Worm (Caenorhabditis elegans): ENCODE measurements around the gene dlc-5.

- no peak for TF ChIP-seq nhr-25 (tag; optimal IDR thresholded peaks at IDR 0.05)
- TF ChIP-seq elt-3 (tag; optimal IDR thresholded peaks at IDR 0.05), result no peak
- TF ChIP-seq ceh-82 (tag; optimal IDR thresholded peaks at IDR 0.05), result no peak
- TF ChIP-seq lsy-2 (tag; optimal IDR thresholded peaks at IDR 0.05), result no peak
- TF ChIP-seq aly-2 (tag; optimal IDR thresholded peaks at IDR 0.05), result no peak
- no peak for TF ChIP-seq unc-55 (GFP tag; optimal IDR thresholded peaks at IDR 0.05)
- no peak for TF ChIP-seq ztf-11 (tag; optimal IDR thresholded peaks at IDR 0.05)
- TF ChIP-seq zag-1 (tag; optimal IDR thresholded peaks at IDR 0.05), result no peak
- no peak for TF ChIP-seq lin-11 (tag; optimal IDR thresholded peaks at IDR 0.05)
- TF ChIP-seq ZK546.5 (tag; optimal IDR thresholded peaks at IDR 0.05), result no peak
- TF ChIP-seq nhr-6 (tag; optimal IDR thresholded peaks at IDR 0.05), result no peak
These were observed 3.6 kb downstream of the dlc-5 start, which contains the start of gene Y73B6BL.31 for ce11 chrIV:6441601-6442000.
